Worm (Caenorhabditis elegans): ENCODE measurements around the gene chts-1.

The chts-1 gene

DNA sequence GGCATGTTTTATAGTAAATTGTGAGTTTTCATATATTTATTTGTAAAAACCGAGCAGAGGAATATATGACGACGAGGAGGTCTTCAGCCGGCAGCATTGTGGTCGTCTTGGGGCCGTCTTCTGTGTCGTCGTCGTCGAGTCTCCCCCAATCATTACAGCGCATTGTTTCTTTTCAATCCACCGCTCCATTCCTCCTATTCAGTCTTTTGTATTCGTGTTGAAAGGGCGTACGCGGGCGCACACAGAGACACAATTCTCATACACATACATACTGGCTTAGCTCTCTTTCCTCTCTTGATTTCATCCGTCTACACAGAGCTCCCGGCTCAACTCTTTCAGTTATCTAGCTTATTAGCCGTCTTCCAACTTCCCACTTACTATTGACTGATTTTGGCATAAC lies 55.8 kb downstream of the chts-1 start, which contains the start of gene sox-2:
Gene sox-2 (minus strand): TSS at position 100 of the 400 bp plus-strand sequence.
- no peak for TF ChIP-seq lin-11 (tag; optimal IDR thresholded peaks at IDR 0.05)
- no peak for TF ChIP-seq ztf-4 (tag; optimal IDR thresholded peaks at IDR 0.05)
- TF ChIP-seq nhr-25 (tag; optimal IDR thresholded peaks at IDR 0.05) = no peak
- TF ChIP-seq F13H6.1 (tag; optimal IDR thresholded peaks at IDR 0.05) = no peak
- TF ChIP-seq gmeb-1 (tag; optimal IDR thresholded peaks at IDR 0.05) = no peak
- TF ChIP-seq nhr-21 (tag; optimal IDR thresholded peaks at IDR 0.05) = no peak
- TF ChIP-seq nhr-237 (tag; optimal IDR thresholded peaks at IDR 0.05) = no peak
- no peak for TF ChIP-seq lsy-2 (tag; optimal IDR thresholded peaks at IDR 0.05)
- TF ChIP-seq nhr-23 (tag; optimal IDR thresholded peaks at IDR 0.05) = no peak
- no peak for TF ChIP-seq fos-1 (tag; optimal IDR thresholded peaks at IDR 0.05)
- TF ChIP-seq elt-3 (tag; optimal IDR thresholded peaks at IDR 0.05) = no peak
- TF ChIP-seq snpc-4 (tag; optimal IDR thresholded peaks at IDR 0.05) = no peak
- no peak for TF ChIP-seq ceh-82 (tag; optimal IDR thresholded peaks at IDR 0.05)
- no peak for TF ChIP-seq sma-3 (GFP tag; optimal IDR thresholded peaks at IDR 0.05)
- no peak for TF ChIP-seq sem-4 (tag; optimal IDR thresholded peaks at IDR 0.05)
- TF ChIP-seq Y55F3AM.14 (GFP tag; optimal IDR thresholded peaks at IDR 0.05) = no peak
- no peak for TF ChIP-seq crh-2 (tag; optimal IDR thresholded peaks at IDR 0.05)
- TF ChIP-seq nhr-6 (tag; optimal IDR thresholded peaks at IDR 0.05) = no peak
- TF ChIP-seq sma-9 (GFP tag; optimal IDR thresholded peaks at IDR 0.05) = no peak
- no peak for TF ChIP-seq sma-9 (tag; optimal IDR thresholded peaks at IDR 0.05)
- no peak for TF ChIP-seq alr-1 (tag; optimal IDR thresholded peaks at IDR 0.05)

DNA sequence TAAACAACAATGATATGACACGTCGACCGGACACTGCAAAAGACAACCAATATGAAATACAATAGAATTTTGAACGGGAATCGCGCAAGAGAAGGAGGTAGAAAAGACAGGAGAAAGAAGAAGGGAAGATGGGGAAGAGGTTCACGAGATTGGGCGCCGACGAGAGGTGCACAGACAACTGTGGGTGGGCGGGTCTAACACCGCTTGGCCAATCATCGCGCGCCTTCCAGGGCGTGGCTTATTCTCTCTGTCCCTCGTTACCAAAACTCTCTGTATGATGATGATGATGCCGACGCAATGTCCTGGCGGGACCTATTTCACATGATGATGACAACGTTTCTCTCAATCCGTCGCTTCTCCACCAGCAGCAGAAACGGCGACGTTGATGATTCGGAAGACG lies 59.0 kb downstream of the chts-1 start:
- peak; percentile 3 for TF ChIP-seq sma-9 (GFP tag; optimal IDR thresholded peaks at IDR 0.05)
- no peak for TF ChIP-seq sma-9 (tag; optimal IDR thresholded peaks at IDR 0.05)
- TF ChIP-seq skn-1 (tag; optimal IDR thresholded peaks at IDR 0.05) = no peak
- no peak for TF ChIP-seq nhr-6 (tag; optimal IDR thresholded peaks at IDR 0.05)
- no peak for TF ChIP-seq Y55F3AM.14 (GFP tag; optimal IDR thresholded peaks at IDR 0.05)
- no peak for TF ChIP-seq unc-39 (tag; optimal IDR thresholded peaks at IDR 0.05)
- TF ChIP-seq crh-2 (tag; optimal IDR thresholded peaks at IDR 0.05) = no peak
- TF ChIP-seq lsy-2 (tag; optimal IDR thresholded peaks at IDR 0.05) = peak in 1 of 2 experiments; percentile 11
- peak; percentile 0 for TF ChIP-seq F13H6.1 (tag; optimal IDR thresholded peaks at IDR 0.05)
- no peak for TF ChIP-seq peb-1 (tag; optimal IDR thresholded peaks at IDR 0.05)
- TF ChIP-seq R02D3.7 (tag; optimal IDR thresholded peaks at IDR 0.05) = no peak
